Worm (Caenorhabditis elegans) whole organism, L2 larva: ENCODE results near the gene eak-4.
A peak's percentile ranks its signal among the peaks of the same experiment; 100 is the strongest.

Experiments used
- C34F6.9 ChIP-seq: fragments of 150-350 bp; optimal IDR thresholded peaks from 2 replicates; lab custom pipeline; 2014; ENCODE audit warnings: missing biosample characterization, missing genetic modification characterization
- F13H6.1 ChIP-seq: sonication (generic microtip); optimal IDR thresholded peaks from 2 replicates; lab custom pipeline; 2016; ENCODE audit warnings: missing genetic modification characterization, missing compliant biosample characterization
- Y55F3AM.14 ChIP-seq: fragments of 200-800 bp; sonication (Bioruptor generic); optimal IDR thresholded peaks from 2 replicates; lab custom pipeline; 2018; ENCODE audit warnings: mild to moderate bottlenecking, missing genetic modification characterization, missing compliant biosample characterization
- ZK546.5 ChIP-seq: sonication (generic microtip); optimal IDR thresholded peaks from 2 replicates; lab custom pipeline; 2017; ENCODE audit warnings: missing biosample characterization, missing genetic modification characterization
- alr-1 ChIP-seq: fragments of 150-350 bp; optimal IDR thresholded peaks from 2 replicates; lab custom pipeline; 2014; ENCODE audit warnings: missing biosample characterization, missing genetic modification characterization
- ama-1 ChIP-seq: fragments of 150-350 bp; optimal IDR thresholded peaks from 2 replicates; lab custom pipeline; 2018; ENCODE audit warnings: inconsistent platforms
- blmp-1 ChIP-seq: sonication (generic microtip); optimal IDR thresholded peaks from 2 replicates; lab custom pipeline; 2017; ENCODE audit warnings: missing genetic modification characterization, mild to moderate bottlenecking, missing compliant biosample characterization, antibody characterized with exemption, moderate library complexity; ENCODE audit not compliant: insufficient read depth
- ceh-16 ChIP-seq: fragments of 150-350 bp; optimal IDR thresholded peaks from 2 replicates; lab custom pipeline; 2014; ENCODE audit warnings: missing biosample characterization, missing genetic modification characterization
- ceh-82 ChIP-seq: fragments of 150-350 bp; optimal IDR thresholded peaks from 2 replicates; lab custom pipeline; 2014; ENCODE audit warnings: missing biosample characterization, missing genetic modification characterization
- crh-2 ChIP-seq: sonication (generic microtip); optimal IDR thresholded peaks from 2 replicates; lab custom pipeline; 2017; ENCODE audit warnings: missing biosample characterization, missing genetic modification characterization
- dmd-4 ChIP-seq: sonication (generic microtip); optimal IDR thresholded peaks from 2 replicates; lab custom pipeline; 2017; ENCODE audit warnings: missing biosample characterization, missing genetic modification characterization
- egl-27 ChIP-seq: sonication (generic microtip); optimal IDR thresholded peaks from 3 replicates; lab custom pipeline; 2017; ENCODE audit warnings: missing biosample characterization, missing genetic modification reagents, missing genetic modification characterization
- elt-1 ChIP-seq: fragments of 150-350 bp; optimal IDR thresholded peaks from 2 replicates; lab custom pipeline; 2014; ENCODE audit warnings: missing biosample characterization, missing genetic modification characterization
- elt-3 ChIP-seq: sonication (generic microtip); optimal IDR thresholded peaks from 2 replicates; lab custom pipeline; 2017; ENCODE audit warnings: missing biosample characterization, missing genetic modification characterization
- fos-1 ChIP-seq: fragments of 150-350 bp; optimal IDR thresholded peaks from 2 replicates; lab custom pipeline; 2014; ENCODE audit warnings: missing biosample characterization, missing genetic modification characterization
- gmeb-1 ChIP-seq: fragments of 150-350 bp; optimal IDR thresholded peaks from 2 replicates; lab custom pipeline; 2014; ENCODE audit warnings: missing biosample characterization, missing genetic modification characterization
- lin-13 ChIP-seq: fragments of 150-350 bp; optimal IDR thresholded peaks from 2 replicates; lab custom pipeline; 2014; ENCODE audit warnings: missing biosample characterization, missing genetic modification reagents, missing genetic modification characterization
- lin-39 ChIP-seq: fragments of 150-350 bp; optimal IDR thresholded peaks from 2 replicates; lab custom pipeline; 2014; ENCODE audit warnings: missing biosample characterization, missing genetic modification reagents, missing genetic modification characterization
- lsy-2 ChIP-seq, 2 experiments: fragments of 150-350 bp in 1 of 2; sonication (generic microtip) in 1 of 2; optimal IDR thresholded peaks; 2 replicates each; lab custom pipeline; 2014 to 2017; ENCODE audit warnings: missing biosample characterization in 2 of 2, missing genetic modification characterization in 2 of 2
- mbf-1 ChIP-seq: sonication (generic microtip); optimal IDR thresholded peaks from 2 replicates; lab custom pipeline; 2017; ENCODE audit warnings: missing biosample characterization, missing genetic modification characterization
- nhr-10 ChIP-seq: sonication (generic microtip); optimal IDR thresholded peaks from 2 replicates; lab custom pipeline; 2017; ENCODE audit warnings: missing biosample characterization, missing genetic modification characterization
- nhr-12 ChIP-seq: fragments of 150-350 bp; optimal IDR thresholded peaks from 2 replicates; lab custom pipeline; 2014; ENCODE audit warnings: missing biosample characterization, missing genetic modification characterization
- nhr-129 ChIP-seq: fragments of 150-350 bp; optimal IDR thresholded peaks from 2 replicates; lab custom pipeline; 2014; ENCODE audit warnings: missing biosample characterization, missing genetic modification characterization
- nhr-21 ChIP-seq: fragments of 150-350 bp; optimal IDR thresholded peaks from 2 replicates; lab custom pipeline; 2014; ENCODE audit warnings: missing biosample characterization, missing genetic modification characterization
- nhr-23 ChIP-seq: fragments of 150-350 bp; optimal IDR thresholded peaks from 2 replicates; lab custom pipeline; 2014; ENCODE audit warnings: missing biosample characterization, missing genetic modification reagents, missing genetic modification characterization
- nhr-237 ChIP-seq: fragments of 150-350 bp; optimal IDR thresholded peaks from 2 replicates; lab custom pipeline; 2014; ENCODE audit warnings: missing biosample characterization, missing genetic modification characterization
- nhr-25 ChIP-seq: fragments of 150-350 bp; sonication (generic microtip); optimal IDR thresholded peaks from 3 replicates; lab custom pipeline; 2014; ENCODE audit warnings: missing biosample characterization, missing genetic modification characterization
- nhr-6 ChIP-seq: fragments of 150-350 bp; optimal IDR thresholded peaks from 2 replicates; lab custom pipeline; 2014; ENCODE audit warnings: missing biosample characterization, missing genetic modification characterization
- peb-1 ChIP-seq: fragments of 150-350 bp; optimal IDR thresholded peaks from 2 replicates; lab custom pipeline; 2014; ENCODE audit warnings: missing biosample characterization, missing genetic modification characterization
- skn-1 ChIP-seq: sonication (generic microtip); optimal IDR thresholded peaks from 2 replicates; lab custom pipeline; 2017; ENCODE audit warnings: missing biosample characterization, missing genetic modification characterization
- sma-9 ChIP-seq, 2 experiments: fragments of 150-350 bp in 1 of 2; sonication (generic microtip) in 1 of 2; optimal IDR thresholded peaks; 2 replicates each; lab custom pipeline; 2014 to 2016; ENCODE audit warnings: missing genetic modification characterization in 2 of 2, mild to moderate bottlenecking in 1 of 2, missing biosample characterization in 1 of 2, missing compliant biosample characterization in 1 of 2, missing genetic modification reagents in 1 of 2, moderate library complexity in 1 of 2
- unc-39 ChIP-seq: fragments of 150-350 bp; optimal IDR thresholded peaks from 2 replicates; lab custom pipeline; 2014; ENCODE audit warnings: missing biosample characterization, missing genetic modification characterization
- unc-55 ChIP-seq: fragments of 150-350 bp; sonication (generic microtip); optimal IDR thresholded peaks from 3 replicates; lab custom pipeline; 2014; ENCODE audit warnings: missing biosample characterization, missing genetic modification reagents, missing genetic modification characterization
- unc-62 ChIP-seq: fragments of 150-350 bp; optimal IDR thresholded peaks from 2 replicates; lab custom pipeline; 2014; ENCODE audit warnings: missing biosample characterization, missing genetic modification reagents, missing genetic modification characterization
- ztf-1 ChIP-seq: fragments of 200-800 bp; sonication (Bioruptor generic); conservative IDR thresholded peaks from 2 replicates; pipeline ENCODE4 v1.3.6; 2022; ENCODE audit warnings: missing genetic modification characterization, missing compliant biosample characterization
- ztf-4 ChIP-seq: fragments of 150-350 bp; optimal IDR thresholded peaks from 2 replicates; lab custom pipeline; 2014; ENCODE audit warnings: missing biosample characterization, missing genetic modification characterization

Gene eak-4

ce11 chrIV:12536358-12536757, 11.0 kb upstream of the eak-4 start:
- no peak for TF ChIP-seq nhr-6 (tag; lab: Kevin White, UChicago)
- TF ChIP-seq ama-1 (lab: Kevin White, UChicago): no peak
- no peak for TF ChIP-seq ztf-1 (GFP tag; lab: Robert Waterston, UW)
- TF ChIP-seq mbf-1 (tag; lab: Kevin White, UChicago): no peak
- TF ChIP-seq lin-39 (tag; lab: Kevin White, UChicago): no peak

ce11 chrIV:12531464-12531863, 6.2 kb upstream of the eak-4 start:
- TF ChIP-seq ceh-16 (peak; percentile 89), alr-1 (no peak), nhr-25 (tag; lab: Kevin White, UChicago) (peak; percentile 3), elt-1 (tag; lab: Kevin White, UChicago) (peak; percentile 71)

- no peak for TF ChIP-seq nhr-25 (tag; lab: Kevin White, UChicago)
- no peak for TF ChIP-seq mbf-1 (tag; lab: Kevin White, UChicago)
- no peak for TF ChIP-seq unc-55 (GFP tag; lab: Kevin White, UChicago)
- TF ChIP-seq ceh-82 (tag; lab: Kevin White, UChicago): no peak
- no peak for TF ChIP-seq nhr-237 (tag; lab: Kevin White, UChicago)
- TF ChIP-seq nhr-21 (tag; lab: Kevin White, UChicago): no peak
- TF ChIP-seq alr-1: no peak
- TF ChIP-seq C34F6.9 (tag; lab: Kevin White, UChicago): no peak
- no peak for TF ChIP-seq ztf-1 (GFP tag; lab: Robert Waterston, UW)
- TF ChIP-seq nhr-10 (tag; lab: Kevin White, UChicago): no peak
- TF ChIP-seq nhr-129 (tag; lab: Kevin White, UChicago): no peak
- TF ChIP-seq dmd-4 (tag; lab: Kevin White, UChicago): no peak
- TF ChIP-seq peb-1 (tag; lab: Kevin White, UChicago): no peak
- TF ChIP-seq unc-39 (tag; lab: Kevin White, UChicago): no peak
- TF ChIP-seq lin-13 (GFP tag; lab: Kevin White, UChicago): no peak
- no peak for TF ChIP-seq blmp-1
- no peak for TF ChIP-seq elt-3 (tag; lab: Kevin White, UChicago)
Observed at ce11 chrIV:12531047-12531446, 5.7 kb upstream of the eak-4 start, which contains the start of gene F53B2.5. Gene F53B2.5 (minus strand): TSS chrIV:12531147.

- TF ChIP-seq fos-1 (tag; lab: Kevin White, UChicago): peak; percentile 97
- no peak for TF ChIP-seq Y55F3AM.14
- TF ChIP-seq ama-1 (lab: Kevin White, UChicago): peak; percentile 11
- TF ChIP-seq crh-2 (tag; lab: Kevin White, UChicago): peak; percentile 75
- no peak for TF ChIP-seq alr-1
- TF ChIP-seq lsy-2 (tag; optimal IDR thresholded peaks at IDR 0.05; lab: Kevin White, UChicago): peak in 1 of 2 experiments; percentile 34
- TF ChIP-seq blmp-1: no peak
- TF ChIP-seq lin-39 (tag; lab: Kevin White, UChicago): no peak
- TF ChIP-seq sma-9 (GFP tag; optimal IDR thresholded peaks at IDR 0.05; lab: Kevin White, UChicago): peak; percentile 57
- TF ChIP-seq sma-9 (tag; optimal IDR thresholded peaks at IDR 0.05; lab: Kevin White, UChicago): no peak
- no peak for TF ChIP-seq nhr-12
- TF ChIP-seq skn-1 (tag; lab: Kevin White, UChicago): peak; percentile 19
- no peak for TF ChIP-seq nhr-23 (tag; lab: Kevin White, UChicago)
- TF ChIP-seq C34F6.9 (tag; lab: Kevin White, UChicago): peak; percentile 22
- no peak for TF ChIP-seq egl-27
- no peak for TF ChIP-seq elt-3 (tag; lab: Kevin White, UChicago)
- TF ChIP-seq ZK546.5: no peak
- peak; percentile 71 for TF ChIP-seq gmeb-1 (tag; lab: Kevin White, UChicago)
- TF ChIP-seq ztf-4 (tag; lab: Kevin White, UChicago): no peak
- TF ChIP-seq nhr-129 (tag; lab: Kevin White, UChicago): peak; percentile 90
- peak; percentile 0 for TF ChIP-seq F13H6.1
- peak; percentile 9 for TF ChIP-seq nhr-10 (tag; lab: Kevin White, UChicago)
- TF ChIP-seq elt-1 (tag; lab: Kevin White, UChicago): no peak
- TF ChIP-seq unc-62 (GFP tag; lab: Kevin White, UChicago): no peak
Observed at ce11 chrIV:12527217-12527616, 1.9 kb upstream of the eak-4 start, which contains the start of gene F53B2.8. Gene F53B2.8 (minus strand): TSS chrIV:12527396.
